Worm (Caenorhabditis elegans) whole organism, L2 larva: Measurements from ENCODE around the gene srt-59.
A peak's percentile ranks its signal among the peaks of the same experiment; 100 is the strongest.

ENCODE experiments used
- F13H6.1 ChIP-seq: sonication (generic microtip); optimal IDR thresholded peaks from 2 replicates; lab custom pipeline; 2016; ENCODE audit warnings: missing genetic modification characterization, missing compliant biosample characterization
- R02D3.7 ChIP-seq: fragments of 150-350 bp; optimal IDR thresholded peaks from 2 replicates; lab custom pipeline; 2014; ENCODE audit warnings: missing biosample characterization, missing genetic modification characterization
- aly-2 ChIP-seq: fragments of 150-350 bp; optimal IDR thresholded peaks from 2 replicates; lab custom pipeline; 2014; ENCODE audit warnings: missing biosample characterization, missing genetic modification characterization
- ama-1 ChIP-seq: fragments of 150-350 bp; optimal IDR thresholded peaks from 2 replicates; lab custom pipeline; 2018; ENCODE audit warnings: inconsistent platforms
- ceh-16 ChIP-seq: fragments of 150-350 bp; optimal IDR thresholded peaks from 2 replicates; lab custom pipeline; 2014; ENCODE audit warnings: missing biosample characterization, missing genetic modification characterization
- ceh-82 ChIP-seq: fragments of 150-350 bp; optimal IDR thresholded peaks from 2 replicates; lab custom pipeline; 2014; ENCODE audit warnings: missing biosample characterization, missing genetic modification characterization
- crh-2 ChIP-seq: sonication (generic microtip); optimal IDR thresholded peaks from 2 replicates; lab custom pipeline; 2017; ENCODE audit warnings: missing biosample characterization, missing genetic modification characterization
- egl-27 ChIP-seq: sonication (generic microtip); optimal IDR thresholded peaks from 3 replicates; lab custom pipeline; 2017; ENCODE audit warnings: missing biosample characterization, missing genetic modification reagents, missing genetic modification characterization
- elt-3 ChIP-seq: sonication (generic microtip); optimal IDR thresholded peaks from 2 replicates; lab custom pipeline; 2017; ENCODE audit warnings: missing biosample characterization, missing genetic modification characterization
- fos-1 ChIP-seq: fragments of 150-350 bp; optimal IDR thresholded peaks from 2 replicates; lab custom pipeline; 2014; ENCODE audit warnings: missing biosample characterization, missing genetic modification characterization
- gmeb-1 ChIP-seq: fragments of 150-350 bp; optimal IDR thresholded peaks from 2 replicates; lab custom pipeline; 2014; ENCODE audit warnings: missing biosample characterization, missing genetic modification characterization
- lin-13 ChIP-seq: fragments of 150-350 bp; optimal IDR thresholded peaks from 2 replicates; lab custom pipeline; 2014; ENCODE audit warnings: missing biosample characterization, missing genetic modification reagents, missing genetic modification characterization
- lin-39 ChIP-seq: fragments of 150-350 bp; optimal IDR thresholded peaks from 2 replicates; lab custom pipeline; 2014; ENCODE audit warnings: missing biosample characterization, missing genetic modification reagents, missing genetic modification characterization
- lsy-2 ChIP-seq, 2 experiments: fragments of 150-350 bp in 1 of 2; sonication (generic microtip) in 1 of 2; optimal IDR thresholded peaks; 2 replicates each; lab custom pipeline; 2014 to 2017; ENCODE audit warnings: missing biosample characterization in 2 of 2, missing genetic modification characterization in 2 of 2
- mab-5 ChIP-seq: fragments of 150-350 bp; optimal IDR thresholded peaks from 2 replicates; lab custom pipeline; 2014; ENCODE audit warnings: missing biosample characterization, missing genetic modification characterization
- mbf-1 ChIP-seq: sonication (generic microtip); optimal IDR thresholded peaks from 2 replicates; lab custom pipeline; 2017; ENCODE audit warnings: missing biosample characterization, missing genetic modification characterization
- mdl-1 ChIP-seq, 2 experiments: fragments of 150-350 bp in 1 of 2; sonication (generic microtip) in 1 of 2; optimal IDR thresholded peaks; 2 replicates each; lab custom pipeline; 2017; ENCODE audit warnings: missing biosample characterization in 2 of 2, missing genetic modification characterization in 2 of 2
- nhr-10 ChIP-seq: sonication (generic microtip); optimal IDR thresholded peaks from 2 replicates; lab custom pipeline; 2017; ENCODE audit warnings: missing biosample characterization, missing genetic modification characterization
- nhr-11 ChIP-seq: fragments of 150-350 bp; optimal IDR thresholded peaks from 2 replicates; lab custom pipeline; 2014; ENCODE audit warnings: missing biosample characterization, missing genetic modification characterization
- nhr-12 ChIP-seq: fragments of 150-350 bp; optimal IDR thresholded peaks from 2 replicates; lab custom pipeline; 2014; ENCODE audit warnings: missing biosample characterization, missing genetic modification characterization
- nhr-129 ChIP-seq: fragments of 150-350 bp; optimal IDR thresholded peaks from 2 replicates; lab custom pipeline; 2014; ENCODE audit warnings: missing biosample characterization, missing genetic modification characterization
- nhr-21 ChIP-seq: fragments of 150-350 bp; optimal IDR thresholded peaks from 2 replicates; lab custom pipeline; 2014; ENCODE audit warnings: missing biosample characterization, missing genetic modification characterization
- nhr-23 ChIP-seq: fragments of 150-350 bp; optimal IDR thresholded peaks from 2 replicates; lab custom pipeline; 2014; ENCODE audit warnings: missing biosample characterization, missing genetic modification reagents, missing genetic modification characterization
- nhr-237 ChIP-seq: fragments of 150-350 bp; optimal IDR thresholded peaks from 2 replicates; lab custom pipeline; 2014; ENCODE audit warnings: missing biosample characterization, missing genetic modification characterization
- nhr-25 ChIP-seq: fragments of 150-350 bp; sonication (generic microtip); optimal IDR thresholded peaks from 3 replicates; lab custom pipeline; 2014; ENCODE audit warnings: missing biosample characterization, missing genetic modification characterization
- nhr-77 ChIP-seq: fragments of 150-350 bp; optimal IDR thresholded peaks from 2 replicates; lab custom pipeline; 2014; ENCODE audit warnings: missing biosample characterization, missing genetic modification characterization
- sem-4 ChIP-seq: fragments of 150-350 bp; optimal IDR thresholded peaks from 2 replicates; lab custom pipeline; 2014; ENCODE audit warnings: missing biosample characterization, missing genetic modification reagents, missing genetic modification characterization
- sma-3 ChIP-seq: sonication (generic microtip); optimal IDR thresholded peaks from 2 replicates; lab custom pipeline; 2016; ENCODE audit warnings: missing genetic modification reagents, missing genetic modification characterization, missing compliant biosample characterization
- unc-39 ChIP-seq: fragments of 150-350 bp; optimal IDR thresholded peaks from 2 replicates; lab custom pipeline; 2014; ENCODE audit warnings: missing biosample characterization, missing genetic modification characterization
- unc-55 ChIP-seq: fragments of 150-350 bp; sonication (generic microtip); optimal IDR thresholded peaks from 3 replicates; lab custom pipeline; 2014; ENCODE audit warnings: missing biosample characterization, missing genetic modification reagents, missing genetic modification characterization
- unc-62 ChIP-seq: fragments of 150-350 bp; optimal IDR thresholded peaks from 2 replicates; lab custom pipeline; 2014; ENCODE audit warnings: missing biosample characterization, missing genetic modification reagents, missing genetic modification characterization
- zag-1 ChIP-seq: fragments of 150-350 bp; optimal IDR thresholded peaks from 2 replicates; lab custom pipeline; 2014; ENCODE audit warnings: missing biosample characterization, missing genetic modification characterization
- ztf-1 ChIP-seq: fragments of 200-800 bp; sonication (Bioruptor generic); conservative IDR thresholded peaks from 2 replicates; pipeline ENCODE4 v1.3.6; 2022; ENCODE audit warnings: missing genetic modification characterization, missing compliant biosample characterization
- ztf-11 ChIP-seq: sonication (generic microtip); optimal IDR thresholded peaks from 2 replicates; lab custom pipeline; 2017; ENCODE audit warnings: missing biosample characterization, missing genetic modification characterization
- ztf-4 ChIP-seq: fragments of 150-350 bp; optimal IDR thresholded peaks from 2 replicates; lab custom pipeline; 2014; ENCODE audit warnings: missing biosample characterization, missing genetic modification characterization

Gene srt-59

DNA sequence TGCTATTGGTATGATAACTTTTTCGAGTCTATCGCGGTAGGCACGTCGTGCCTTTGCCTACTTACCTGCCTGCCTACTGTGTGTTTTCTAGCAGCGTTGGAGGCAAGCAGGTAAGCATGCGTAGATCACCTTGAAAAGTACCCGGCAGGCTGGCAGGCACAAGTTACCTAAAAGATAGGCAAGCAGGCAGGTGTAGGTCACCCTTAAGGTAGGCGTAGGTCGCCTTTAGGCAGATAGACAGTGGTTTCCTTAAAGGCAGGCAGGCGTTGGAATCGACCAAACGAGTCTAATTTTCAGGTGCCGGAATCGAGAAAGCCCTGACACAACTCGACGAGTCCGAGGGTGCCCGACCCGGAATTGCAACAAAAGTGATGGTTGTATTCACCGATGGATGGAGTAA, 18.3 kb upstream of the srt-59 start:
- no peak for TF ChIP-seq ama-1 (lab: Kevin White, UChicago)
- TF ChIP-seq ceh-16 (tag; lab: Kevin White, UChicago) = no peak
- TF ChIP-seq lin-39 (tag; lab: Kevin White, UChicago) = no peak
- no peak for TF ChIP-seq zag-1
- no peak for TF ChIP-seq nhr-237
- TF ChIP-seq mdl-1 (tag; optimal IDR thresholded peaks at IDR 0.05; lab: Kevin White, UChicago) = no peak
- no peak for TF ChIP-seq sma-3 (GFP tag; lab: Kevin White, UChicago)
- no peak for TF ChIP-seq mbf-1 (tag; lab: Kevin White, UChicago)
- no peak for TF ChIP-seq egl-27 (tag; lab: Kevin White, UChicago)

DNA sequence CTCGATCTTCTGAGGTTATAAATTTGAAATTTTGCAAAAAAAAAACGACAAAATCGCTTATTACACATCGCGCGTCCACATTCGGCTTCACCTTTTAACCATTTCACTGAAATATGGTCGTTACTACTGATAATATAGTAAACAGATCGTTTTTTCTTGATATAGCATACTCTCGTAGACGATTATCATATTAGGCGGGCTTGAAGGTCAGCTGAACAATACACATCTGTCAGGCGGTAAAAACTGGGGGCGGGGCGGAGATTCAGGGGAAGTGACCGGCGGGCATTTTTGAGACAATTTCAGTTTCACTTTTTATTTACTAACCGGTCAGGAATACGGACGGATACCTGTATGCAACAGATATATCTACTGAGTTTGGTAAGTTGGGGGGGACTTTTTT, 13.7 kb upstream of the srt-59 start, which contains the start of gene C18H7.1:
Gene C18H7.1, plus strand, starts transcription at position 301 of the 400 bp plus-strand sequence.
- TF ChIP-seq ceh-16 (tag; lab: Kevin White, UChicago) (no peak), nhr-23 (tag; lab: Kevin White, UChicago) (no peak), unc-55 (no peak), nhr-12 (tag; lab: Kevin White, UChicago) (no peak), nhr-77 (tag; lab: Kevin White, UChicago) (no peak), aly-2 (no peak), ztf-4 (tag; lab: Kevin White, UChicago) (no peak), unc-39 (tag; lab: Kevin White, UChicago) (no peak), sem-4 (tag; lab: Kevin White, UChicago) (no peak), fos-1 (tag; lab: Kevin White, UChicago) (no peak), gmeb-1 (no peak), nhr-129 (tag; lab: Kevin White, UChicago) (no peak), nhr-11 (tag; lab: Kevin White, UChicago) (no peak)

DNA sequence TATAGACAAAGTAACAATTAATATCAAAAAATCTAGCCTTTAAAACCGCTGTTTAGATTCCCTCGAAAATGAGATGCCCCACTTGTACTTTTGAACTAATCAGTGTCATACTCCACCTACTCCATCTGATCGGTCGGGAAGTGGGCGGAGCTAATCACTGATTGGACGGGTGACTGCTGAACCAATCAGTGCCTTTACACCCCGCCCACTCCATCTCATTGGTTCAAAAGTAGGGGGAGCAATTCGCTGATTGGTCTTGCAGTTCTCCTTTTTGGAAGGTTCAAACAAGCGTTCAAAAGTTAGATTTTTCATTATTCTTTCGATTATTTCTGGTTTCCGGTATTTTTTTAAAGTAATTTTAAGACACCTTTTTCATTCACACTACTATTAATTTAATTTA, 11.7 kb upstream of the srt-59 start:
- TF ChIP-seq unc-39 (tag; lab: Kevin White, UChicago) = no peak
- no peak for TF ChIP-seq R02D3.7 (tag; lab: Kevin White, UChicago)
- TF ChIP-seq mab-5 (tag; lab: Kevin White, UChicago) = no peak
- no peak for TF ChIP-seq nhr-21
- no peak for TF ChIP-seq unc-62 (GFP tag; lab: Kevin White, UChicago)
- TF ChIP-seq, all 48 proteins: peak for 0

DNA sequence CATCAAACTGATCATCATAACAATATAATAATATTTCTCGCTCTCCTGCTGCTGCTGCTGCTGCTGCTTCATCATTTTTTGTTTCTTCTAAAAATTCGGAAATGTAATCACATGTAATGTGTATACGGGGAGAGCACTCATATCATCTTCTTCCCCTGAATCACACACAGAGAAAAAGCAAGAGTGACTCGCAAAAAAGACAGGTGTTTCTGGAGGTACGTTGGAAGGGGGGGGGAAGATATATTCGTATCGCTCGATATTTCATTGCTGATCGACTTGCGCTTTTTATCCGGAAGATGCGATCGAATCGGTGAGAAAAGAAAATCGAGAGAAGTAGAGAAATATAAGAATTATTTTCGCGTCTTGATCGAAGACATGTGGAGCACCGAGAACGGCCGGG, 6.1 kb upstream of the srt-59 start:
- TF ChIP-seq ztf-11 (tag; lab: Kevin White, UChicago) = no peak
- TF ChIP-seq nhr-10 (tag; lab: Kevin White, UChicago) = no peak
- no peak for TF ChIP-seq egl-27 (tag; lab: Kevin White, UChicago)
- no peak for TF ChIP-seq nhr-237
- TF ChIP-seq lin-13 (GFP tag; lab: Kevin White, UChicago) = no peak
- no peak for TF ChIP-seq aly-2
- no peak for TF ChIP-seq ztf-4 (tag; lab: Kevin White, UChicago)
- no peak for TF ChIP-seq ceh-82 (tag; lab: Kevin White, UChicago)
- TF ChIP-seq nhr-21 = no peak
- no peak for TF ChIP-seq unc-39 (tag; lab: Kevin White, UChicago)
- no peak for TF ChIP-seq ceh-16 (tag; lab: Kevin White, UChicago)
- no peak for TF ChIP-seq lin-39 (tag; lab: Kevin White, UChicago)
- TF ChIP-seq ama-1 (lab: Kevin White, UChicago) = no peak
- TF ChIP-seq nhr-129 (tag; lab: Kevin White, UChicago) = peak; percentile 47
- TF ChIP-seq F13H6.1 = peak; percentile 24
- TF ChIP-seq, all 48 proteins: peak for 2

DNA sequence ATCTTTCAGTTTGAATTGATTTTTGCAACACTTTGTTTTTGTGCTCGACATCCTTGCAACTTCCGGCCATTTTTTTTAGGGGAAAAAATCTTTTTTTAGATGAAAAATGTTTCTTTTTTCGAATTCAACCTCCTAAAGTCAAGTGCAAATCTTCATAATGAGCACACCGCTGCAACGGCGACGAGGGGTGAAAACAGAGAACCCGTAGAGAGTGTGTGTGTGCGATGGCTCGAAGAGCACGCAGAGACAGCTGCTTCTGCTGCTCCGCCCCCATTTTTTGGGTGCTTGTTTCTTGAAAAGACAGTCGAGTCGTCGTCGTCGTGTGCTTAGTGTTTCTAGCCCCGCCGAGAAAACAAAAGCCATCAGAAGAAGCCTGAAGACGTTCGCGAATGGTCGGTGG, 4.6 kb upstream of the srt-59 start, which contains the start of gene inx-18:
Gene inx-18, plus strand, starts transcription at position 301 of the 400 bp plus-strand sequence.
- TF ChIP-seq ceh-16 (tag; lab: Kevin White, UChicago) (no peak), elt-3 (tag; lab: Kevin White, UChicago) (no peak), nhr-25 (no peak), lsy-2 (tag; optimal IDR thresholded peaks at IDR 0.05; lab: Kevin White, UChicago) (no peak), crh-2 (tag; lab: Kevin White, UChicago) (no peak), ztf-1 (GFP tag; lab: Robert Waterston, UW) (no peak)
